In the genomic region with DNA sequence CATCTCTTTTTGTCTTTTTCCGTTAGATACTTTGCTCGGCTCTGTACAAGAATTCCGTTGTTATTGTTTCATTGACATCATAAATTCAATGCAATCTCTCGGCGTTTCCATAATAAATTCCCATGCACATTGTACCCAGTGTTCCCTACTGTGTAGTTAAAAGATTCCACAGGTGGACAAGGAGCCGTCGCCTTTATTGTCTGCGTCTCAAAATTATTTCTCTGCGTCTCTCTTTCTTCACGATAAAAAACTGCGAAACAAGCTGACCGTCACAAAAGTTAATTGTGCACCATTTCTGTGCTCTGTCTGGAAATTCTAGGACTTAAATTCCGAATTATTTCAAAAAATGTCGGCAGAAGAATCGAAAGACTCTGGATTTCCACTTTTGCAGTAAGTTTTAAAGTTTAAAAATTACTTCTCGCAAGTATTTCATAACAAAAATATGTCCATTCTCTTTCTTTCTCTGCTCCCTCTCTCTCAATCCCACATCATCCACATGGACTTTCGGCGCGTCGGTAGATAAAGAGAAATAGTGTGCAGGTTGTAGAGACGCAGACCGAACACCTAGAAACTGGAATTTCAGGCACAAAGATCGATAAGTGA, we compare ENCODE assay signal across 4 worm cellular contexts.
TF ChIP-seq lines count a peak whose summit lies in the region.

No protein-coding gene starts in this region.

TF ChIP-seq in whole organism, L1 larva, 84 proteins besides CTCF, POLR2A, EP300 and RAD21 (continued from another document and continues in another):
- TF ChIP-seq ztf-4 (tag; optimal IDR thresholded peaks at IDR 0.05; lab: Kevin White, UChicago) (no peak), ces-1 (GFP tag; optimal IDR thresholded peaks at IDR 0.05; lab: Kevin White, UChicago) (no peak), snpc-4 (tag; optimal IDR thresholded peaks at IDR 0.05; lab: Kevin White, UChicago) (no peak), isw-1 (GFP tag; IDR thresholded peaks at IDR 0.05; lab: Robert Waterston, UW) (no peak), nhr-237 (tag; optimal IDR thresholded peaks at IDR 0.05; lab: Kevin White, UChicago) (no peak), hlh-4 (tag; optimal IDR thresholded peaks at IDR 0.05; lab: Kevin White, UChicago) (no peak), zip-4 (GFP tag; optimal IDR thresholded peaks at IDR 0.05; lab: Kevin White, UChicago) (peak; percentile 37), nhr-11 (tag; optimal IDR thresholded peaks at IDR 0.05; lab: Kevin White, UChicago) (no peak), elt-2 (tag; optimal IDR thresholded peaks at IDR 0.05; lab: Kevin White, UChicago) (peak; percentile 42), fkh-8 (tag; optimal IDR thresholded peaks at IDR 0.05; lab: Kevin White, UChicago) (peak; percentile 17), nhr-84 (tag; optimal IDR thresholded peaks at IDR 0.05; lab: Kevin White, UChicago) (no peak), unc-62 (GFP tag; optimal IDR thresholded peaks at IDR 0.05; lab: Kevin White, UChicago) (no peak), lin-14 (GFP tag; optimal IDR thresholded peaks at IDR 0.05; lab: Kevin White, UChicago) (peak; percentile 53), ama-1 (optimal IDR thresholded peaks at IDR 0.05; lab: Kevin White, UChicago) (no peak), nhr-71 (tag; optimal IDR thresholded peaks at IDR 0.05; lab: Kevin White, UChicago) (peak; percentile 40), blmp-1 (tag; optimal IDR thresholded peaks at IDR 0.05; lab: Kevin White, UChicago) (peak; percentile 22), jun-1 (tag; optimal IDR thresholded peaks at IDR 0.05; lab: Kevin White, UChicago) (peak; percentile 3), aly-2 (tag; optimal IDR thresholded peaks at IDR 0.05; lab: Kevin White, UChicago) (no peak), skn-1 (tag; optimal IDR thresholded peaks at IDR 0.05; lab: Kevin White, UChicago) (no peak), dsc-1 (tag; optimal IDR thresholded peaks at IDR 0.05; lab: Kevin White, UChicago) (no peak), vab-15 (tag; optimal IDR thresholded peaks at IDR 0.05; lab: Kevin White, UChicago) (no peak), unc-98 (GFP tag; IDR thresholded peaks at IDR 0.05; lab: Robert Waterston, UW) (no peak), unc-30 (tag; optimal IDR thresholded peaks at IDR 0.05; lab: Kevin White, UChicago) (no peak), nhr-90 (tag; optimal IDR thresholded peaks at IDR 0.05; lab: Kevin White, UChicago; ENCODE audit: poor library complexity) (no peak), egl-27 (tag; optimal IDR thresholded peaks at IDR 0.05; lab: Kevin White, UChicago) (no peak), mdl-1 (tag; optimal IDR thresholded peaks at IDR 0.05; lab: Kevin White, UChicago) (no peak), fos-1 (tag; optimal IDR thresholded peaks at IDR 0.05; lab: Kevin White, UChicago) (no peak), fkh-10 (GFP tag; optimal IDR thresholded peaks at IDR 0.05; lab: Kevin White, UChicago) (no peak), ceh-8 (GFP tag; optimal IDR thresholded peaks at IDR 0.05; lab: Kevin White, UChicago) (no peak), pax-3 (tag; optimal IDR thresholded peaks at IDR 0.05; lab: Kevin White, UChicago) (no peak), nhr-85 (tag; lab: Kevin White, UChicago) (no peak), tbx-2 (tag; optimal IDR thresholded peaks at IDR 0.05; lab: Kevin White, UChicago) (no peak), lin-39 (tag; optimal IDR thresholded peaks at IDR 0.05; lab: Kevin White, UChicago) (no peak)

TF ChIP-seq in whole organism, L2 larva, 48 proteins besides CTCF, POLR2A, EP300 and RAD21 (continued from another document):
- TF ChIP-seq nhr-77 (tag; optimal IDR thresholded peaks at IDR 0.05; lab: Kevin White, UChicago) (no peak), ceh-16 (tag; optimal IDR thresholded peaks at IDR 0.05; lab: Kevin White, UChicago) (no peak), sma-9 (GFP tag; optimal IDR thresholded peaks at IDR 0.05; lab: Kevin White, UChicago) (peak; percentile 42), sma-9 (tag; optimal IDR thresholded peaks at IDR 0.05; lab: Kevin White, UChicago) (no peak), ZK546.5 (tag; optimal IDR thresholded peaks at IDR 0.05; lab: Kevin White, UChicago) (no peak), lin-39 (tag; optimal IDR thresholded peaks at IDR 0.05; lab: Kevin White, UChicago) (no peak), fos-1 (tag; optimal IDR thresholded peaks at IDR 0.05; lab: Kevin White, UChicago) (no peak), nhr-129 (tag; optimal IDR thresholded peaks at IDR 0.05; lab: Kevin White, UChicago) (no peak), C34F6.9 (tag; optimal IDR thresholded peaks at IDR 0.05; lab: Kevin White, UChicago) (peak; percentile 2), lin-13 (GFP tag; optimal IDR thresholded peaks at IDR 0.05; lab: Kevin White, UChicago) (no peak), ztf-11 (tag; optimal IDR thresholded peaks at IDR 0.05; lab: Kevin White, UChicago) (no peak), zag-1 (tag; optimal IDR thresholded peaks at IDR 0.05; lab: Kevin White, UChicago) (no peak)

TF ChIP-seq in whole organism, L3 larva, 47 proteins besides CTCF, POLR2A, EP300 and RAD21 (continued from another document):
- no peak for TF ChIP-seq nhr-77 (tag; optimal IDR thresholded peaks at IDR 0.05; lab: Kevin White, UChicago)
- TF ChIP-seq elt-2 (tag; optimal IDR thresholded peaks at IDR 0.05; lab: Kevin White, UChicago) = peak; percentile 77
- TF ChIP-seq ztf-4 (tag; optimal IDR thresholded peaks at IDR 0.05; lab: Kevin White, UChicago) = no peak
- no peak for TF ChIP-seq ceh-82 (tag; optimal IDR thresholded peaks at IDR 0.05; lab: Kevin White, UChicago)
- TF ChIP-seq nhr-237 (tag; optimal IDR thresholded peaks at IDR 0.05; lab: Kevin White, UChicago) = no peak
- peak; percentile 1 for TF ChIP-seq mdl-1 (tag; optimal IDR thresholded peaks at IDR 0.05; lab: Kevin White, UChicago)
- no peak for TF ChIP-seq nhr-76 (tag; optimal IDR thresholded peaks at IDR 0.05; lab: Kevin White, UChicago)
- no peak for TF ChIP-seq unc-39 (tag; optimal IDR thresholded peaks at IDR 0.05; lab: Kevin White, UChicago)

TF ChIP-seq in whole organism, L4 larva, 104 proteins besides CTCF, POLR2A, EP300 and RAD21 (continued from another document):
- TF ChIP-seq ces-1 (GFP tag; optimal IDR thresholded peaks at IDR 0.05; lab: Kevin White, UChicago) (no peak), set-16 (GFP tag; IDR thresholded peaks at IDR 0.05; lab: Robert Waterston, UW) (no peak), nhr-28 (tag; optimal IDR thresholded peaks at IDR 0.05; lab: Kevin White, UChicago) (peak; percentile 48), ctbp-1 (GFP tag; IDR thresholded peaks at IDR 0.05; lab: Robert Waterston, UW) (no peak), mdl-1 (tag; optimal IDR thresholded peaks at IDR 0.05; lab: Kevin White, UChicago) (peak; percentile 8 to 22), ceh-82 (tag; optimal IDR thresholded peaks at IDR 0.05; lab: Kevin White, UChicago) (no peak), snpc-1.2 (GFP tag; IDR thresholded peaks at IDR 0.05; lab: Robert Waterston, UW) (no peak), lir-3 (tag; optimal IDR thresholded peaks at IDR 0.05; lab: Kevin White, UChicago) (no peak), madf-9 (GFP tag; conservative IDR thresholded peaks at IDR 0.05; lab: Robert Waterston, UW) (no peak), mdt-29 (GFP tag; IDR thresholded peaks at IDR 0.05; lab: Robert Waterston, UW) (no peak), egl-43 (GFP tag; IDR thresholded peaks at IDR 0.05; lab: Robert Waterston, UW) (no peak), lin-38 (GFP tag; IDR thresholded peaks at IDR 0.05; lab: Robert Waterston, UW) (peak; percentile 27; the same call in 1 of the 2 replicates), lim-7 (GFP tag; IDR thresholded peaks at IDR 0.05; lab: Robert Waterston, UW) (no peak), ztf-7 (tag; optimal IDR thresholded peaks at IDR 0.05; lab: Kevin White, UChicago) (no peak), fkh-10 (GFP tag; optimal IDR thresholded peaks at IDR 0.05; lab: Kevin White, UChicago) (no peak), lin-13 (GFP tag; optimal IDR thresholded peaks at IDR 0.05; lab: Kevin White, UChicago) (no peak), tag-97 (GFP tag; IDR thresholded peaks at IDR 0.05; lab: Robert Waterston, UW) (no peak), jun-1 (tag; optimal IDR thresholded peaks at IDR 0.05; lab: Kevin White, UChicago) (no peak), ceh-44 (GFP tag; IDR thresholded peaks at IDR 0.05; lab: Robert Waterston, UW) (no peak), nhr-25 (tag; optimal IDR thresholded peaks at IDR 0.05; lab: Kevin White, UChicago; ENCODE audit: borderline replicate concordance, insufficient read depth) (no peak), fos-1 (tag; optimal IDR thresholded peaks at IDR 0.05; lab: Kevin White, UChicago) (no peak), F44E2.7 (GFP tag; IDR thresholded peaks at IDR 0.05; lab: Robert Waterston, UW) (no peak), saeg-2 (GFP tag; IDR thresholded peaks at IDR 0.05; lab: Robert Waterston, UW) (no peak), lin-29 (GFP tag; IDR thresholded peaks at IDR 0.05; lab: Robert Waterston, UW) (no peak), lin-1 (GFP tag; IDR thresholded peaks at IDR 0.05; lab: Robert Waterston, UW) (no peak), hlh-11 (tag; optimal IDR thresholded peaks at IDR 0.05; lab: Kevin White, UChicago) (peak; percentile 83), F26F4.8 (GFP tag; conservative IDR thresholded peaks at IDR 0.05; lab: Robert Waterston, UW) (no peak), Y105C5A.15 (GFP tag; IDR thresholded peaks at IDR 0.05; lab: Robert Waterston, UW) (no peak), R02D3.7 (tag; optimal IDR thresholded peaks at IDR 0.05; lab: Kevin White, UChicago) (no peak), gei-8 (GFP tag; optimal IDR thresholded peaks at IDR 0.05; lab: Kevin White, UChicago) (no peak), mes-2 (tag; optimal IDR thresholded peaks at IDR 0.05; lab: Kevin White, UChicago; ENCODE audit: poor library complexity, severe bottlenecking) (no peak), Y5F2A.4 (GFP tag; optimal IDR thresholded peaks at IDR 0.05; lab: Kevin White, UChicago) (no peak), hlh-30 (tag; optimal IDR thresholded peaks at IDR 0.05; lab: Kevin White, UChicago; ENCODE audit: insufficient read depth) (peak; percentile 3), attf-4 (tag; optimal IDR thresholded peaks at IDR 0.05; lab: Kevin White, UChicago) (no peak), nhr-6 (tag; optimal IDR thresholded peaks at IDR 0.05; lab: Kevin White, UChicago) (no peak), sdz-12 (GFP tag; optimal IDR thresholded peaks at IDR 0.05; lab: Kevin White, UChicago) (no peak), nhr-237 (tag; optimal IDR thresholded peaks at IDR 0.05; lab: Kevin White, UChicago) (no peak), aha-1 (tag; lab: Kevin White, UChicago) (peak; percentile 19), tra-1 (GFP tag; IDR thresholded peaks at IDR 0.05; lab: Robert Waterston, UW) (no peak), nhr-77 (tag; optimal IDR thresholded peaks at IDR 0.05; lab: Kevin White, UChicago) (peak; percentile 32), mxl-2 (GFP tag; conservative IDR thresholded peaks at IDR 0.05; lab: Robert Waterston, UW) (no peak), zip-2 (tag; optimal IDR thresholded peaks at IDR 0.05; lab: Kevin White, UChicago) (no peak), T20F7.1 (GFP tag; optimal IDR thresholded peaks at IDR 0.05; lab: Kevin White, UChicago) (no peak), aly-2 (tag; optimal IDR thresholded peaks at IDR 0.05; lab: Kevin White, UChicago) (no peak), F49E8.2 (tag; optimal IDR thresholded peaks at IDR 0.05; lab: Kevin White, UChicago; ENCODE audit: borderline replicate concordance) (no peak), nhr-41 (GFP tag; IDR thresholded peaks at IDR 0.05; lab: Robert Waterston, UW) (no peak), hmg-1.1 (GFP tag; IDR thresholded peaks at IDR 0.05; lab: Robert Waterston, UW) (0 out of 2 replicates have a peak, but pooled peaks have one; percentile 12), spr-1 (tag; optimal IDR thresholded peaks at IDR 0.05; lab: Kevin White, UChicago) (no peak), daf-16 (GFP tag; optimal IDR thresholded peaks at IDR 0.05; lab: Kevin White, UChicago) (no peak), daf-16 (tag; optimal IDR thresholded peaks at IDR 0.05; lab: Kevin White, UChicago) (peak; percentile 53), nhr-11 (tag; optimal IDR thresholded peaks at IDR 0.05; lab: Kevin White, UChicago) (no peak), php-3 (GFP tag; IDR thresholded peaks at IDR 0.05; lab: Robert Waterston, UW) (peak; percentile 65; the same call in 1 of the 2 replicates), D1046.2 (GFP tag; IDR thresholded peaks at IDR 0.05; lab: Robert Waterston, UW) (no peak), T26A8.4 (GFP tag; IDR thresholded peaks at IDR 0.05; lab: Robert Waterston, UW) (no peak), egl-27 (tag; optimal IDR thresholded peaks at IDR 0.05; lab: Kevin White, UChicago) (no peak), pha-4 (GFP tag; IDR thresholded peaks at IDR 0.05; lab: Robert Waterston, UW) (no peak), pha-4 (tag; optimal IDR thresholded peaks at IDR 0.05; lab: Kevin White, UChicago) (no peak), dve-1 (tag; optimal IDR thresholded peaks at IDR 0.05; lab: Kevin White, UChicago; ENCODE audit: insufficient read depth) (peak; percentile 69), daf-19 (GFP tag; conservative IDR thresholded peaks at IDR 0.05; lab: Robert Waterston, UW) (0 out of 2 replicates have a peak, but pooled peaks have one; percentile 22), Y75B8A.6 (GFP tag; IDR thresholded peaks at IDR 0.05; lab: Robert Waterston, UW) (no peak), spr-3 (GFP tag; optimal IDR thresholded peaks at IDR 0.05; lab: Kevin White, UChicago) (no peak), zfp-2 (tag; optimal IDR thresholded peaks at IDR 0.05; lab: Kevin White, UChicago) (no peak)
TF ChIP-seq in whole organism, L4 larva: peak in this region for 17.
